Worm (Caenorhabditis elegans) whole organism, L2 larva: ENCODE results near the gene gnrr-4.

ENCODE experiments used
- C34F6.9 ChIP-seq: fragments of 150-350 bp; optimal IDR thresholded peaks from 2 replicates; lab custom pipeline; 2014; ENCODE audit warnings: missing biosample characterization, missing genetic modification characterization
- F13H6.1 ChIP-seq: sonication (generic microtip); optimal IDR thresholded peaks from 2 replicates; lab custom pipeline; 2016; ENCODE audit warnings: missing genetic modification characterization, missing compliant biosample characterization
- R02D3.7 ChIP-seq: fragments of 150-350 bp; optimal IDR thresholded peaks from 2 replicates; lab custom pipeline; 2014; ENCODE audit warnings: missing biosample characterization, missing genetic modification characterization
- Y55F3AM.14 ChIP-seq: fragments of 200-800 bp; sonication (Bioruptor generic); optimal IDR thresholded peaks from 2 replicates; lab custom pipeline; 2018; ENCODE audit warnings: mild to moderate bottlenecking, missing genetic modification characterization, missing compliant biosample characterization
- ZK546.5 ChIP-seq: sonication (generic microtip); optimal IDR thresholded peaks from 2 replicates; lab custom pipeline; 2017; ENCODE audit warnings: missing biosample characterization, missing genetic modification characterization
- alr-1 ChIP-seq: fragments of 150-350 bp; optimal IDR thresholded peaks from 2 replicates; lab custom pipeline; 2014; ENCODE audit warnings: missing biosample characterization, missing genetic modification characterization
- aly-2 ChIP-seq: fragments of 150-350 bp; optimal IDR thresholded peaks from 2 replicates; lab custom pipeline; 2014; ENCODE audit warnings: missing biosample characterization, missing genetic modification characterization
- ama-1 ChIP-seq: fragments of 150-350 bp; optimal IDR thresholded peaks from 2 replicates; lab custom pipeline; 2018; ENCODE audit warnings: inconsistent platforms
- blmp-1 ChIP-seq: sonication (generic microtip); optimal IDR thresholded peaks from 2 replicates; lab custom pipeline; 2017; ENCODE audit warnings: missing genetic modification characterization, mild to moderate bottlenecking, missing compliant biosample characterization, antibody characterized with exemption, moderate library complexity; ENCODE audit not compliant: insufficient read depth
- ceh-16 ChIP-seq: fragments of 150-350 bp; optimal IDR thresholded peaks from 2 replicates; lab custom pipeline; 2014; ENCODE audit warnings: missing biosample characterization, missing genetic modification characterization
- ceh-82 ChIP-seq: fragments of 150-350 bp; optimal IDR thresholded peaks from 2 replicates; lab custom pipeline; 2014; ENCODE audit warnings: missing biosample characterization, missing genetic modification characterization
- crh-2 ChIP-seq: sonication (generic microtip); optimal IDR thresholded peaks from 2 replicates; lab custom pipeline; 2017; ENCODE audit warnings: missing biosample characterization, missing genetic modification characterization
- dmd-4 ChIP-seq: sonication (generic microtip); optimal IDR thresholded peaks from 2 replicates; lab custom pipeline; 2017; ENCODE audit warnings: missing biosample characterization, missing genetic modification characterization
- egl-27 ChIP-seq: sonication (generic microtip); optimal IDR thresholded peaks from 3 replicates; lab custom pipeline; 2017; ENCODE audit warnings: missing biosample characterization, missing genetic modification reagents, missing genetic modification characterization
- elt-3 ChIP-seq: sonication (generic microtip); optimal IDR thresholded peaks from 2 replicates; lab custom pipeline; 2017; ENCODE audit warnings: missing biosample characterization, missing genetic modification characterization
- fos-1 ChIP-seq: fragments of 150-350 bp; optimal IDR thresholded peaks from 2 replicates; lab custom pipeline; 2014; ENCODE audit warnings: missing biosample characterization, missing genetic modification characterization
- gmeb-1 ChIP-seq: fragments of 150-350 bp; optimal IDR thresholded peaks from 2 replicates; lab custom pipeline; 2014; ENCODE audit warnings: missing biosample characterization, missing genetic modification characterization
- lin-11 ChIP-seq: fragments of 150-350 bp; sonication (generic microtip); optimal IDR thresholded peaks from 2 replicates; lab custom pipeline; 2014; ENCODE audit warnings: missing biosample characterization, missing genetic modification characterization, inconsistent platforms, mixed read lengths
- lin-13 ChIP-seq: fragments of 150-350 bp; optimal IDR thresholded peaks from 2 replicates; lab custom pipeline; 2014; ENCODE audit warnings: missing biosample characterization, missing genetic modification reagents, missing genetic modification characterization
- lin-39 ChIP-seq: fragments of 150-350 bp; optimal IDR thresholded peaks from 2 replicates; lab custom pipeline; 2014; ENCODE audit warnings: missing biosample characterization, missing genetic modification reagents, missing genetic modification characterization
- lsy-2 ChIP-seq, 2 experiments: fragments of 150-350 bp in 1 of 2; sonication (generic microtip) in 1 of 2; optimal IDR thresholded peaks; 2 replicates each; lab custom pipeline; 2014 to 2017; ENCODE audit warnings: missing biosample characterization in 2 of 2, missing genetic modification characterization in 2 of 2
- mab-5 ChIP-seq: fragments of 150-350 bp; optimal IDR thresholded peaks from 2 replicates; lab custom pipeline; 2014; ENCODE audit warnings: missing biosample characterization, missing genetic modification characterization
- mbf-1 ChIP-seq: sonication (generic microtip); optimal IDR thresholded peaks from 2 replicates; lab custom pipeline; 2017; ENCODE audit warnings: missing biosample characterization, missing genetic modification characterization
- mdl-1 ChIP-seq, 2 experiments: fragments of 150-350 bp in 1 of 2; sonication (generic microtip) in 1 of 2; optimal IDR thresholded peaks; 2 replicates each; lab custom pipeline; 2017; ENCODE audit warnings: missing biosample characterization in 2 of 2, missing genetic modification characterization in 2 of 2
- nhr-10 ChIP-seq: sonication (generic microtip); optimal IDR thresholded peaks from 2 replicates; lab custom pipeline; 2017; ENCODE audit warnings: missing biosample characterization, missing genetic modification characterization
- nhr-11 ChIP-seq: fragments of 150-350 bp; optimal IDR thresholded peaks from 2 replicates; lab custom pipeline; 2014; ENCODE audit warnings: missing biosample characterization, missing genetic modification characterization
- nhr-12 ChIP-seq: fragments of 150-350 bp; optimal IDR thresholded peaks from 2 replicates; lab custom pipeline; 2014; ENCODE audit warnings: missing biosample characterization, missing genetic modification characterization
- nhr-129 ChIP-seq: fragments of 150-350 bp; optimal IDR thresholded peaks from 2 replicates; lab custom pipeline; 2014; ENCODE audit warnings: missing biosample characterization, missing genetic modification characterization
- nhr-21 ChIP-seq: fragments of 150-350 bp; optimal IDR thresholded peaks from 2 replicates; lab custom pipeline; 2014; ENCODE audit warnings: missing biosample characterization, missing genetic modification characterization
- nhr-23 ChIP-seq: fragments of 150-350 bp; optimal IDR thresholded peaks from 2 replicates; lab custom pipeline; 2014; ENCODE audit warnings: missing biosample characterization, missing genetic modification reagents, missing genetic modification characterization
- nhr-237 ChIP-seq: fragments of 150-350 bp; optimal IDR thresholded peaks from 2 replicates; lab custom pipeline; 2014; ENCODE audit warnings: missing biosample characterization, missing genetic modification characterization
- nhr-25 ChIP-seq: fragments of 150-350 bp; sonication (generic microtip); optimal IDR thresholded peaks from 3 replicates; lab custom pipeline; 2014; ENCODE audit warnings: missing biosample characterization, missing genetic modification characterization
- nhr-6 ChIP-seq: fragments of 150-350 bp; optimal IDR thresholded peaks from 2 replicates; lab custom pipeline; 2014; ENCODE audit warnings: missing biosample characterization, missing genetic modification characterization
- nhr-77 ChIP-seq: fragments of 150-350 bp; optimal IDR thresholded peaks from 2 replicates; lab custom pipeline; 2014; ENCODE audit warnings: missing biosample characterization, missing genetic modification characterization
- peb-1 ChIP-seq: fragments of 150-350 bp; optimal IDR thresholded peaks from 2 replicates; lab custom pipeline; 2014; ENCODE audit warnings: missing biosample characterization, missing genetic modification characterization
- sem-4 ChIP-seq: fragments of 150-350 bp; optimal IDR thresholded peaks from 2 replicates; lab custom pipeline; 2014; ENCODE audit warnings: missing biosample characterization, missing genetic modification reagents, missing genetic modification characterization
- skn-1 ChIP-seq: sonication (generic microtip); optimal IDR thresholded peaks from 2 replicates; lab custom pipeline; 2017; ENCODE audit warnings: missing biosample characterization, missing genetic modification characterization
- sma-3 ChIP-seq: sonication (generic microtip); optimal IDR thresholded peaks from 2 replicates; lab custom pipeline; 2016; ENCODE audit warnings: missing genetic modification reagents, missing genetic modification characterization, missing compliant biosample characterization
- sma-9 ChIP-seq, 2 experiments: fragments of 150-350 bp in 1 of 2; sonication (generic microtip) in 1 of 2; optimal IDR thresholded peaks; 2 replicates each; lab custom pipeline; 2014 to 2016; ENCODE audit warnings: missing genetic modification characterization in 2 of 2, mild to moderate bottlenecking in 1 of 2, missing biosample characterization in 1 of 2, missing compliant biosample characterization in 1 of 2, missing genetic modification reagents in 1 of 2, moderate library complexity in 1 of 2
- snpc-4 ChIP-seq: fragments of 150-350 bp; optimal IDR thresholded peaks from 2 replicates; lab custom pipeline; 2014; ENCODE audit warnings: missing biosample characterization, missing genetic modification characterization
- unc-39 ChIP-seq: fragments of 150-350 bp; optimal IDR thresholded peaks from 2 replicates; lab custom pipeline; 2014; ENCODE audit warnings: missing biosample characterization, missing genetic modification characterization
- unc-55 ChIP-seq: fragments of 150-350 bp; sonication (generic microtip); optimal IDR thresholded peaks from 3 replicates; lab custom pipeline; 2014; ENCODE audit warnings: missing biosample characterization, missing genetic modification reagents, missing genetic modification characterization
- unc-62 ChIP-seq: fragments of 150-350 bp; optimal IDR thresholded peaks from 2 replicates; lab custom pipeline; 2014; ENCODE audit warnings: missing biosample characterization, missing genetic modification reagents, missing genetic modification characterization
- zag-1 ChIP-seq: fragments of 150-350 bp; optimal IDR thresholded peaks from 2 replicates; lab custom pipeline; 2014; ENCODE audit warnings: missing biosample characterization, missing genetic modification characterization
- ztf-1 ChIP-seq: fragments of 200-800 bp; sonication (Bioruptor generic); conservative IDR thresholded peaks from 2 replicates; pipeline ENCODE4 v1.3.6; 2022; ENCODE audit warnings: missing genetic modification characterization, missing compliant biosample characterization
- ztf-11 ChIP-seq: sonication (generic microtip); optimal IDR thresholded peaks from 2 replicates; lab custom pipeline; 2017; ENCODE audit warnings: missing biosample characterization, missing genetic modification characterization
- ztf-4 ChIP-seq: fragments of 150-350 bp; optimal IDR thresholded peaks from 2 replicates; lab custom pipeline; 2014; ENCODE audit warnings: missing biosample characterization, missing genetic modification characterization

gnrr-4 gene

ce11 chrX:5782153-5782552, 39.0 kb upstream of the gnrr-4 start, which contains the start of gene gakh-1:
TSS of gene gakh-1 (plus strand) at chrX:5782499.
- no peak for TF ChIP-seq peb-1 (tag; lab: Kevin White, UChicago)
- peak; percentile 48 for TF ChIP-seq nhr-129
- peak; percentile 23 for TF ChIP-seq egl-27 (tag; lab: Kevin White, UChicago)
- TF ChIP-seq C34F6.9 (tag; lab: Kevin White, UChicago) = peak; percentile 71
- peak; percentile 68 for TF ChIP-seq nhr-25 (tag; lab: Kevin White, UChicago)
- TF ChIP-seq ztf-4 = no peak
- TF ChIP-seq blmp-1 = no peak
- TF ChIP-seq mbf-1 (tag; lab: Kevin White, UChicago) = no peak
- no peak for TF ChIP-seq alr-1
- TF ChIP-seq skn-1 (tag; lab: Kevin White, UChicago) = no peak
- peak; percentile 77 for TF ChIP-seq F13H6.1 (tag; lab: Kevin White, UChicago)
- peak; percentile 79 for TF ChIP-seq crh-2 (tag; lab: Kevin White, UChicago)
- TF ChIP-seq R02D3.7 (tag; lab: Kevin White, UChicago) = no peak
- TF ChIP-seq zag-1 (tag; lab: Kevin White, UChicago) = no peak
- TF ChIP-seq unc-39 = no peak
- peak; percentile 57 for TF ChIP-seq unc-55 (GFP tag; lab: Kevin White, UChicago)
- peak; percentile 31 for TF ChIP-seq sma-9 (GFP tag; optimal IDR thresholded peaks at IDR 0.05; lab: Kevin White, UChicago)
- no peak for TF ChIP-seq sma-9 (tag; optimal IDR thresholded peaks at IDR 0.05; lab: Kevin White, UChicago)
- no peak for TF ChIP-seq snpc-4 (tag; lab: Kevin White, UChicago)
- no peak for TF ChIP-seq ceh-82 (tag; lab: Kevin White, UChicago)
- no peak for TF ChIP-seq nhr-12
- TF ChIP-seq sem-4 (tag; lab: Kevin White, UChicago) = no peak
- TF ChIP-seq nhr-23 (tag; lab: Kevin White, UChicago) = no peak
- TF ChIP-seq nhr-21 (tag; lab: Kevin White, UChicago) = peak; percentile 41
- no peak for TF ChIP-seq ceh-16
- TF ChIP-seq nhr-10 (tag; lab: Kevin White, UChicago) = no peak
- no peak for TF ChIP-seq nhr-6 (tag; lab: Kevin White, UChicago)
- peak; percentile 29 for TF ChIP-seq mab-5
- TF ChIP-seq lin-39 = no peak
- TF ChIP-seq dmd-4 = no peak
- peak; percentile 14 for TF ChIP-seq fos-1 (tag; lab: Kevin White, UChicago)
- no peak for TF ChIP-seq ama-1 (lab: Kevin White, UChicago)
- no peak for TF ChIP-seq ztf-1
- no peak for TF ChIP-seq aly-2 (tag; lab: Kevin White, UChicago)
- TF ChIP-seq nhr-77 (tag; lab: Kevin White, UChicago) = no peak
- no peak for TF ChIP-seq nhr-11
- no peak for TF ChIP-seq unc-62 (GFP tag; lab: Kevin White, UChicago)
- TF ChIP-seq lsy-2 (tag; optimal IDR thresholded peaks at IDR 0.05; lab: Kevin White, UChicago) = peak; percentile 44 to 77
- TF ChIP-seq nhr-237 (tag; lab: Kevin White, UChicago) = no peak
- peak; percentile 25 for TF ChIP-seq sma-3 (GFP tag; lab: Kevin White, UChicago)
- no peak for TF ChIP-seq ZK546.5 (tag; lab: Kevin White, UChicago)
- no peak for TF ChIP-seq gmeb-1 (tag; lab: Kevin White, UChicago)
- no peak for TF ChIP-seq ztf-11
- TF ChIP-seq lin-11 (tag; lab: Kevin White, UChicago) = peak; percentile 3
- no peak for TF ChIP-seq mdl-1 (tag; optimal IDR thresholded peaks at IDR 0.05; lab: Kevin White, UChicago)
- no peak for TF ChIP-seq elt-3
- TF ChIP-seq Y55F3AM.14 (GFP tag; lab: Kevin White, UChicago) = no peak
- TF ChIP-seq lin-13 = no peak

DNA sequence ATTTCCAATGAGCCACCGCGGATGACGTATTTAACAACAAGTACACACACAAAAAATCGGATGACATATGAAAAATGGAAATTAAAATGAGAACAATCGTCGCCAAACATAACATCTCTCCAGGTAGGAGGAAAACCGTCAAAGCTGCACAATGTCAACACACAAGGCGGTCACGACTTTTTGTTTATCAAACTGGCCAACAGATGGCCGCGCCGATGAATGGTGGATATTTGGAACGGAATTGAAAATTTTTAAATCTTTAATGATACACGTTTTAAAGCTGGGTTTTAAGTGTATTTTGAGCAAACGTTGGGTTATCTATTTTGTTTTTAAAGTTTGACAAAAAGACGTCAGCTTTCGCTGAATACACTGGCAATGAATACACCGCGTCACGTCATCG, 38.2 kb upstream of the gnrr-4 start:
- no peak for TF ChIP-seq aly-2 (tag; lab: Kevin White, UChicago)
- no peak for TF ChIP-seq R02D3.7 (tag; lab: Kevin White, UChicago)
- no peak for TF ChIP-seq ceh-82 (tag; lab: Kevin White, UChicago)
- no peak for TF ChIP-seq nhr-12
- TF ChIP-seq sma-9 (GFP tag; optimal IDR thresholded peaks at IDR 0.05; lab: Kevin White, UChicago) = no peak
- no peak for TF ChIP-seq sma-9 (tag; optimal IDR thresholded peaks at IDR 0.05; lab: Kevin White, UChicago)
- no peak for TF ChIP-seq egl-27 (tag; lab: Kevin White, UChicago)
